Fruit fly (Drosophila melanogaster) whole organism: ENCODE results near the gene Hayan.

ENCODE experiments used
- CG8478 ChIP-seq: fragments of >200 bp; optimal IDR thresholded peaks from 2 replicates; lab custom pipeline; 2018; ENCODE audit warnings: inconsistent platforms
- Dll ChIP-seq: fragments of >200 bp; optimal IDR thresholded peaks from 2 replicates; lab custom pipeline; 2017
- EcR ChIP-seq, 2 experiments: fragments of >200 bp; optimal IDR thresholded peaks; 2 replicates each; lab custom pipeline; 2017; ENCODE audit warnings: missing biosample characterization in 2 of 2, missing genetic modification characterization in 2 of 2, missing genetic modification reagents in 2 of 2
- pan ChIP-seq: fragments of >200 bp; optimal IDR thresholded peaks from 2 replicates; lab custom pipeline; 2017
- psq ChIP-seq: fragments of >200 bp; optimal IDR thresholded peaks from 2 replicates; lab custom pipeline; 2017
- usp ChIP-seq: fragments of >200 bp; optimal IDR thresholded peaks from 2 replicates; lab custom pipeline; 2017; ENCODE audit warnings: missing biosample characterization, missing genetic modification characterization, mixed read lengths

Gene Hayan

DNA sequence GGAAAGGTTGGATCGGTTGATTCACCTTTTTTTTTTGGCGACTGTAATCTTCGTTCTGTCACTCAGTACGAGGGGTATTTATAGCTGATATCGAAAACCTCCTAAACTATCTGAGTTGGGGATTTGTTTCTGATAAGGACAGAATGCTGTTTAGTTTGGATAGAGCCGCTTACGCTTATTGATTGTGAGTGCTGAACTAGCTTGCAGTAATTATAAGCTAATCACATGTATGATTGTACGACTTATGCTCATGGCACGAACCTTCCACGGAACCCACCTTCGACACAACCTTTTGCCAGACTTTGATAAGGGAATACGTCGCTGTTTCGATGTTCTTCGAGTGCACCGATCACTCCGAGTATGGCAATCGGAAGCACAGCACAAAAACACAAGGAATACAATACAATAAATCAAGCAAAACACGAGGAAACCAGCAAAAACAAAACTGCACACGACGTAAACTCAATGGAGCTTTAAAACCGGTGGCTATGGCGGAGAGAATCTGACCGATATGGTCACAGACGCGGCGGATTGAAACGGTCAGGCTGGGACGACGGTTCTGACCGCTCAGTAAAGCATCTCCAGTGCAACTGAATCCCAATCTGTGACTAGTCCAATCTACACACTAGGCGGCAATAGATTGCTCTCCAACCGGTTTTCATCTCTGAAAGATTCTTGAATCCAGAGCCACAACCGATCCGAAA, 2.9 kb upstream of the Hayan start, which contains the start of gene psh:
Gene psh (minus strand): TSS at position 566 of the 704 bp plus-strand sequence.
- TF ChIP-seq CG8478 (lab: Kevin White, UChicago), result no peak
- TF ChIP-seq Dll, result no peak
- TF ChIP-seq psq (lab: Kevin White, UChicago), result no peak
- TF ChIP-seq pan (lab: Kevin White, UChicago), result no peak
- TF ChIP-seq usp (GFP tag; lab: Kevin White, UChicago), result no peak

DNA sequence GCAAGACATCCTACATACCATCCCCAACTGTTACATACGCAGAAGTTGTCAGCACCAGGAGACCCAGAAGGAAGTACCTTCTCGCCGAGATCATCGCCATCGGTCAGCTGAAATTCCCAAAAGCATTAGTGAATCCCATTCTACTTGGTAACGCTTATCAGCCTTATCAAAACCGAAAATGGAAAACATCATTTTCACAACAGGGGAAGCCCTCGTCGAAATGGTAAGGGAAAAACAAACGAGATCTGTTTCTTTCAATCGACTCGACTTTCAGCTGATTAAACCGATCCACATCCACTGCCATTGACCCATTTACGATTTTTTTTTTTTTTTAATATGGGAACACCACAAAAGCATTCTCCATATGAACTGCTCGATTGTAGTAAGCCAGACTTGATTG, 1.0 kb downstream of the Hayan start:
- TF ChIP-seq usp (GFP tag; lab: Kevin White, UChicago) (no peak), pan (lab: Kevin White, UChicago) (no peak), EcR (GFP tag; optimal IDR thresholded peaks at IDR 0.05; lab: Kevin White, UChicago) (no peak), CG8478 (lab: Kevin White, UChicago) (no peak), Dll (no peak), psq (lab: Kevin White, UChicago) (no peak)

DNA sequence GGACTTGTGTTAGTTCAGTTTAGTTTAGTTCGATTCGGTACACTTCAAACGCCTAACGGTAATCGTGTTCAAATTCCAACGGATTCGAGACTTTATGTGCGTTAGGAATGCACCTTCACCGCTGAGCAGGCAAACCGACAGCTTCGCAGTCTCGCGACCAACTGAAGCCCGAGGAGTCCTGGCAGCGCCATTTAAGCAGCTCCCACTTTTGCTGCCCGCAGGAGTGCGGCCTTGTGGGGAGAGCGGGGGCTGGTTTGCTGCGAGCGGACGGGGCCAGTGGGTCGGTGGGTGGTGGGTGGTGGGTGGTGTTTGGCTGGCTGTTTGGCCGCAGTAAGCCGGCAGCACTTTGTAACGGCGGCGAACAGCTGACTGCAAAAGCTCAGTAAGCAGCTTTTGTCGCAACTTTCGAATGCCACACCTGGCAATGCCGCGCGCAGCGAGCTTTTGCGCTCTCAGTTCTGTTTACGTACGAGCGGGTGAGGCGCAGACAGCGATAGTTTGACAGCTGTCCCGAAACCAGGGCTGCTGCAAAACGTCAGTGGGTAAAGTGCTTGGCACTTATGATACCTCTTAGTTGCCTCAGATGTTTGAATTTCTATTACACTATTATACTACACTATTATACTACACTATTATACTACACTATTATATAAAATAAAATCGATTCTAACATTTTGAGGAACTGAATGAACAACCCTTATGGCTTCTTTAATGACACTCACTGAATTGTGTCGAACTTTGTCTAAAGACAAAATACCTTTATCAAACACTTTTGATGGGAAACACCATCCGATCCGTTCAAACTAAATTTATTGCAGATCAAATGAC, 4.1 kb downstream of the Hayan start, which contains the start of gene CG32547:
Gene CG32547 (minus strand): TSS at position 181 of the 828 bp plus-strand sequence.
- TF ChIP-seq CG8478 (lab: Kevin White, UChicago), result no peak
- peak; percentile 92 for TF ChIP-seq pan (lab: Kevin White, UChicago)

DNA sequence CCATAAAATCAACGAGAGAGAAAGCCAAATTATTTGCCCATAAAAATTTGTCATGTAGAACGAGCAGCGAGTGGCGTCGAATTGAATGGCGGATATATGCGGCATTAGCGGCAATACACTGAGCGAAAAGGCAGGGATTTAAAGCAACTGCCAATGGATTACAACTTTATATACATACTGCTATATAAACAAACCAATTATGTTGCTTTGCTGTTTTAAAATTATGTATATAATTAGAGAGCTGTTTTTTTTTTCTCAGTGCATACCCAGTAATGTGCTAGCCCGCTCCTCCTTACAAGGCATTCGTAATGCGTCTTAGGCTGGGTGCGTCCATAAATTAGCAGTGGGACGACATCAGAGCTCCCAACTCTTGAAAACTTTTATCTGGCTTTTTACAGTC, 15.7 kb downstream of the Hayan start:
- TF ChIP-seq CG8478 (lab: Kevin White, UChicago) (no peak), psq (lab: Kevin White, UChicago) (no peak), pan (lab: Kevin White, UChicago) (no peak), Dll (no peak), usp (GFP tag; lab: Kevin White, UChicago) (no peak)

DNA sequence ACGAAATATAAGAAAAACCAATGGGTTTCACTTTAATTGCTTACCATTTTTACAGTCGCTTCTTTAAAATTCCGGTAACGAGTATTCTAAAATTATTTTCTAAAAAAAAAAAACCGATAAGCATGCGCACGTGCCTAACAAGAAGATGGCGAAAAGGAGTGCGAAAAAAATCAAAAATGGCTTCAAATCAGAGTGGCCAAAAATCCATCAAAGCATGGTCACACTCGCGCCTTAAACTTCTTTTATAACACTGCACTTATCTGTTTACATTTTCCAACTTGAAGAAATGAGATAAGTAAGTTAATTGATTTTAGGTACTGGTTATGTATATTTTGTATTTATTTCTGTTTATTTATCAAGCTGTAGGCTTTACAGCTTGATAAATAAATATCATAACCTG, 23.3 kb downstream of the Hayan start, which contains the start of gene CG43843:
Gene CG43843 (minus strand): TSS at position 101 of the 400 bp plus-strand sequence.
- TF ChIP-seq EcR (GFP tag; optimal IDR thresholded peaks at IDR 0.05; lab: Kevin White, UChicago) (no peak), pan (lab: Kevin White, UChicago) (no peak), usp (GFP tag; lab: Kevin White, UChicago) (no peak), CG8478 (lab: Kevin White, UChicago) (no peak), psq (lab: Kevin White, UChicago) (no peak), Dll (no peak)

DNA sequence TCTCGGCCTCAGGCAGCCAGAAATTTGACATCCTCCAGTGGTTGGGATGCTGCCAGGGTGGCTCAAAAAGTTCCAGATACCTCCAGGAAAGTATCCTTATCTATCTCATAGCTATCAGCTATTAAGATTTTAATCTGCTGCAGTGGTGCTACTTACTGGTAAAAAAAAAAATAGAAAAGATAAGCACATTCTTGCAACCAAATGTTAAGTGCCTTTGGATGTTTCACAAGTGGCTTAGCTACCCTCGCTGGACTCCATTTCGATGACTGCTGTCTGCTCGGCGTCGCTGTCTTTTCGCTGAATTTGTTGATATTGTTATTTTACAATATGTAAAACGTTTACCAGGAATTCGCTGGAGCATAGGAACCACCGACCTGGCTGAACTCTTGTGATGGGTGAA, 30.9 kb downstream of the Hayan start:
- no peak for TF ChIP-seq EcR (GFP tag; optimal IDR thresholded peaks at IDR 0.05; lab: Kevin White, UChicago)
- TF ChIP-seq pan (lab: Kevin White, UChicago), result no peak
- no peak for TF ChIP-seq CG8478 (lab: Kevin White, UChicago)

DNA sequence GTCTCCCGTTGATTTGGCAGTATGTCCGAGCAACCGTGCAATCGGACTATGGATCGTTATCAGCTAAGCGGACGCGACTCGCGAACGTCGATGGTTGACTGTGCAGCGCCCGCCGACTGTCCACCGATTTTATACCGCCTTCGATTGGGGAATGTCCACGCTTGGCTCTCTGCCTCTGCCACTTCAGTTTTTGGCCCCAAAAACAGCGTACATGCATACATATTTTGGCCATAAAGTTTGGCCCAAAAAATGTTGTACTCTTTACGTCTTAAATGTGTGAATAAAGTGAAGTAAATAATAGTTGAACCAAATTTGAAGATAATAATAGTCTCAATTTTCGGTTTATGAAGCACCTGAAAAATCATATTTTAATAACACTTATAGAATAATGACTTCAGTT, 43.1 kb downstream of the Hayan start, which contains the start of gene CG32548:
Gene CG32548 (minus strand): TSS at position 101 of the 400 bp plus-strand sequence.
- TF ChIP-seq pan (lab: Kevin White, UChicago) (no peak), psq (lab: Kevin White, UChicago) (no peak), usp (GFP tag; lab: Kevin White, UChicago) (no peak), EcR (GFP tag; optimal IDR thresholded peaks at IDR 0.05; lab: Kevin White, UChicago) (no peak), CG8478 (lab: Kevin White, UChicago) (no peak), Dll (no peak)

DNA sequence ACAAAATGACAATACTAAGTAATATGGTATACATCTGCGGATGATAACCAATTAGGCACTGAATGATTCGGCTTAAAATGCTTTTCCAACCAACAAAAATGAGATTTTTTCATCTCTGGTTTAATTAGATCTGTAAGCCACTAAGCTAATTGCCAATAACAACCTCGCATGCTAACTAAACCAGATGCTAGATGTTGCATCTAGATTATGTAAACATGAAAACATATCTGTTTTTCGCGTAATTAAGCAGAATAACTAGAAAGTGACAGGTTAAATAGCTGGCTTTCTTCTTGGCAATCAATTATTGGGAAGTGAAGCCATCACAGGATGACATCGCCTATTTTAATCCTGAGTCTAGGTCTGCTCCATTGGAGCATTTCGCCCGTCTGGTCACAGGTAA, 44.2 kb downstream of the Hayan start, which contains the start of gene CG43841:
Gene CG43841 (plus strand): TSS at position 301 of the 400 bp plus-strand sequence.
- TF ChIP-seq Dll, result no peak
- no peak for TF ChIP-seq usp (GFP tag; lab: Kevin White, UChicago)
- no peak for TF ChIP-seq pan (lab: Kevin White, UChicago)
- no peak for TF ChIP-seq CG8478 (lab: Kevin White, UChicago)
- TF ChIP-seq EcR (GFP tag; optimal IDR thresholded peaks at IDR 0.05; lab: Kevin White, UChicago), result no peak
- no peak for TF ChIP-seq psq (lab: Kevin White, UChicago)

DNA sequence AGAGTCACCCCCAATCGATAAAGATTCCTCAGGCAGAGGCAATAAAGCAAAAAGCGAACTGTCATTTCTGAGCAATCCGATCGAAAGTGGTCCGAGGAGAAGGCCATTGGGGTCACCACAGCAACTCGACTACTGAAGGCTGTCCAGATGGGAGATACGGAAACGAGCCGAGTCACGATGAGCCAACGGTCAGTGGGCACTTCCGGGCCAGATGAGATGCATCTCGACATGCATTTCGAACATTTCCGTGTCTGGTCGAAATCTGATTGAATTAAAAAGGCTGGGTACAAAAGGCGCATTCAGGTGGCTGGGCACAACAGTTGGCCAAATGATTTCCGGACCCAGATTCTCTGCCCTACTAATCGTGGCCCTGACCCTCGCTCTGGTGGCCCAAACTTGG, 45.0 kb downstream of the Hayan start, which contains the start of gene CG32551:
Gene CG32551 (plus strand): TSS at position 301 of the 400 bp plus-strand sequence.
- TF ChIP-seq usp (GFP tag; lab: Kevin White, UChicago), result no peak
- TF ChIP-seq Dll, result no peak
- no peak for TF ChIP-seq CG8478 (lab: Kevin White, UChicago)
- no peak for TF ChIP-seq psq (lab: Kevin White, UChicago)
- TF ChIP-seq EcR (GFP tag; optimal IDR thresholded peaks at IDR 0.05; lab: Kevin White, UChicago), result no peak
- TF ChIP-seq pan (lab: Kevin White, UChicago), result no peak

DNA sequence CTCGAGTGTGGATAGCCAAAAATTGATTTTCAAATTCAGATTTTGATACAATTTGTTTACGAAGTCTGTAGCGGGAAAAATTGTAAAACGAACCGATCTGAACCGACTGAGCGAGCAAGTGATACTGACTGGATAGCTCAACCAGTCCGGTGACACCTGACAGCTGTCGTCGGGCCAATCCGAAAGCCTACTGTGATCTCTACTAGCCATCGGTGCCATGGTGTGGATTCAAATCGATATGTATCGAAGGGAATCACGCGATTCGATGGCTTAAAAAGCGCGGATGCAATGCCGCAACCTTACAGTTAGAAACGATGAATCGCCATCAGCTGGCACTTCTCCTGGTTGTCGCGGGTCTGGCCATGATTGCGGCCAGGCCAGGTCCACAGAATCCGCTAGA, 46.4 kb downstream of the Hayan start, which contains the start of gene CG6290:
Gene CG6290 (plus strand): TSS at position 301 of the 400 bp plus-strand sequence.
- TF ChIP-seq CG8478 (lab: Kevin White, UChicago) (no peak), psq (lab: Kevin White, UChicago) (no peak), Dll (no peak), EcR (GFP tag; optimal IDR thresholded peaks at IDR 0.05; lab: Kevin White, UChicago) (no peak), usp (GFP tag; lab: Kevin White, UChicago) (no peak), pan (lab: Kevin White, UChicago) (no peak)
